Worm (Caenorhabditis elegans) whole organism, early embryonic: ENCODE data around the gene F44E5.2.

Experiments
- B0310.2 ChIP-seq: sonication (generic microtip); optimal IDR thresholded peaks from 2 replicates; lab custom pipeline; 2016; ENCODE audit warnings: mild to moderate bottlenecking, missing genetic modification characterization, missing compliant biosample characterization
- F13C5.2 ChIP-seq: sonication (generic microtip); optimal IDR thresholded peaks from 2 replicates; lab custom pipeline; 2017; ENCODE audit warnings: mild to moderate bottlenecking, missing genetic modification characterization, inconsistent platforms, missing compliant biosample characterization
- aly-1 ChIP-seq: sonication (generic microtip); optimal IDR thresholded peaks from 2 replicates; lab custom pipeline; 2016; ENCODE audit warnings: missing genetic modification characterization, missing compliant biosample characterization
- ama-1 ChIP-seq: fragments of 150-350 bp; optimal IDR thresholded peaks from 2 replicates; lab custom pipeline; 2014
- ceh-13 ChIP-seq: fragments of 200-800 bp; sonication (Bioruptor generic); optimal IDR thresholded peaks from 2 replicates; lab custom pipeline; 2018; ENCODE audit warnings: mild to moderate bottlenecking, missing genetic modification characterization, missing compliant biosample characterization
- ceh-36 ChIP-seq: sonication (generic microtip); optimal IDR thresholded peaks from 2 replicates; lab custom pipeline; 2016; ENCODE audit warnings: missing genetic modification characterization, inconsistent platforms, missing compliant biosample characterization
- ets-7 ChIP-seq: sonication (generic microtip); optimal IDR thresholded peaks from 2 replicates; lab custom pipeline; 2016; ENCODE audit warnings: missing genotype, missing genetic modification characterization, missing compliant biosample characterization
- flt-1 ChIP-seq: fragments of 200-800 bp; sonication (Bioruptor generic); IDR thresholded peaks from 2 replicates; pipeline ENCODE4 v1.3.6; 2022; ENCODE audit warnings: missing genetic modification characterization, missing compliant biosample characterization
- hmbx-1 ChIP-seq: sonication (generic microtip); optimal IDR thresholded peaks from 2 replicates; lab custom pipeline; 2016; ENCODE audit warnings: mild to moderate bottlenecking, missing genetic modification characterization, missing compliant biosample characterization
- hmg-4 ChIP-seq: fragments of 200-800 bp; sonication (Bioruptor generic); optimal IDR thresholded peaks from 2 replicates; lab custom pipeline; 2018; ENCODE audit warnings: mild to moderate bottlenecking, missing genetic modification characterization, missing compliant biosample characterization
- hnd-1 ChIP-seq: sonication (generic microtip); optimal IDR thresholded peaks from 2 replicates; lab custom pipeline; 2016; ENCODE audit warnings: missing genetic modification characterization, missing compliant biosample characterization
- pes-1 ChIP-seq: fragments of 200-800 bp; sonication (Bioruptor generic); IDR thresholded peaks from 2 replicates; pipeline ENCODE4 v1.3.6; 2022; ENCODE audit warnings: missing genetic modification reagents, missing genetic modification characterization, missing compliant biosample characterization
- scrt-1 ChIP-seq: fragments of 200-800 bp; sonication (Bioruptor generic); IDR thresholded peaks from 2 replicates; pipeline ENCODE4 v1.3.6; 2022; ENCODE audit warnings: missing genetic modification characterization, missing compliant biosample characterization
- sea-1 ChIP-seq: fragments of 200-800 bp; sonication (Bioruptor generic); conservative IDR thresholded peaks from 2 replicates; pipeline ENCODE4 v1.3.6; 2022; ENCODE audit warnings: missing genetic modification characterization, missing compliant biosample characterization
- tbx-11 ChIP-seq: fragments of 200-800 bp; sonication (Bioruptor generic); IDR thresholded peaks from 2 replicates; pipeline ENCODE4 v1.3.6; 2022; ENCODE audit warnings: missing genetic modification characterization, missing compliant biosample characterization
- tbx-37 ChIP-seq: fragments of 200-800 bp; sonication (Bioruptor generic); conservative IDR thresholded peaks from 2 replicates; pipeline ENCODE4 v1.3.6; 2022; ENCODE audit warnings: missing genetic modification reagents, missing genetic modification characterization, missing compliant biosample characterization
- tra-4 ChIP-seq: sonication (generic microtip); optimal IDR thresholded peaks from 2 replicates; lab custom pipeline; 2017; ENCODE audit warnings: missing genetic modification characterization, missing compliant biosample characterization

The F44E5.2 gene

ce11 chrII:11765506-11766152 is 943 bp upstream of the F44E5.2 start:
- no peak for TF ChIP-seq B0310.2 (tag; lab: Kevin White, UChicago)

ce11 chrII:11772364-11772763 is 5.8 kb downstream of the F44E5.2 start, which contains the start of gene F44E5.15:
F44E5.15 (plus strand) TSS chrII:11772664.
- no peak for TF ChIP-seq tbx-37 (GFP tag; lab: Robert Waterston, UW)
- TF ChIP-seq tra-4: no peak
- TF ChIP-seq hmbx-1 (tag; lab: Kevin White, UChicago): no peak
- TF ChIP-seq F13C5.2 (tag; lab: Kevin White, UChicago): no peak
- no peak for TF ChIP-seq pes-1 (GFP tag; lab: Robert Waterston, UW)
- no peak for TF ChIP-seq tbx-11 (GFP tag; lab: Robert Waterston, UW)

- TF ChIP-seq hmg-4 (GFP tag; lab: Kevin White, UChicago) (peak; percentile 5), hmbx-1 (tag; lab: Kevin White, UChicago) (no peak)
These were observed 7.6 kb downstream of the F44E5.2 start, which contains the start of gene F44E5.1 for ce11 chrII:11774218-11774617. F44E5.1 (minus strand) TSS chrII:11774559.

ce11 chrII:11777893-11778480 is 11.4 kb downstream of the F44E5.2 start, which contains the start of the genes patr-1 and dna-2:
patr-1 (minus strand) TSS chrII:11777943.
dna-2 (plus strand) TSS chrII:11778430.
- TF ChIP-seq F13C5.2 (tag; lab: Kevin White, UChicago) (peak; percentile 17), hmbx-1 (tag; lab: Kevin White, UChicago) (no peak), hmg-4 (GFP tag; lab: Kevin White, UChicago) (peak; percentile 20), pes-1 (GFP tag; lab: Robert Waterston, UW) (no peak), ets-7 (no peak)

ce11 chrII:11782493-11782892 is 15.9 kb downstream of the F44E5.2 start, which contains the start of gene F43G6.16:
F43G6.16 (minus strand) TSS chrII:11782633.
- no peak for TF ChIP-seq ceh-36 (tag; lab: Kevin White, UChicago)
- no peak for TF ChIP-seq ets-7
- TF ChIP-seq tra-4: no peak
- TF ChIP-seq B0310.2 (tag; lab: Kevin White, UChicago): no peak
- TF ChIP-seq hmbx-1 (tag; lab: Kevin White, UChicago): no peak
- TF ChIP-seq hnd-1 (tag; lab: Kevin White, UChicago): no peak
- TF ChIP-seq ceh-13 (GFP tag; lab: Kevin White, UChicago): no peak
- no peak for TF ChIP-seq ama-1 (lab: Kevin White, UChicago)
- TF ChIP-seq scrt-1: no peak

ce11 chrII:11788025-11788424 is 21.5 kb downstream of the F44E5.2 start:
- TF ChIP-seq tbx-37 (GFP tag; lab: Robert Waterston, UW) (no peak), tra-4 (no peak), ceh-36 (tag; lab: Kevin White, UChicago) (no peak), hnd-1 (tag; lab: Kevin White, UChicago) (no peak), pes-1 (GFP tag; lab: Robert Waterston, UW) (no peak), flt-1 (GFP tag; lab: Robert Waterston, UW) (no peak), B0310.2 (tag; lab: Kevin White, UChicago) (no peak), ets-7 (no peak), hmbx-1 (tag; lab: Kevin White, UChicago) (no peak), ceh-13 (GFP tag; lab: Kevin White, UChicago) (no peak), ama-1 (lab: Kevin White, UChicago) (no peak), tbx-11 (GFP tag; lab: Robert Waterston, UW) (no peak), aly-1 (tag; lab: Kevin White, UChicago) (no peak)

- TF ChIP-seq tbx-37 (GFP tag; lab: Robert Waterston, UW) (no peak), tra-4 (no peak), tbx-11 (GFP tag; lab: Robert Waterston, UW) (no peak), sea-1 (GFP tag; lab: Robert Waterston, UW) (no peak), hmg-4 (GFP tag; lab: Kevin White, UChicago) (no peak), ceh-13 (GFP tag; lab: Kevin White, UChicago) (no peak), hnd-1 (tag; lab: Kevin White, UChicago) (no peak), ama-1 (lab: Kevin White, UChicago) (no peak), pes-1 (GFP tag; lab: Robert Waterston, UW) (no peak), B0310.2 (tag; lab: Kevin White, UChicago) (no peak), F13C5.2 (tag; lab: Kevin White, UChicago) (no peak), ceh-36 (tag; lab: Kevin White, UChicago) (no peak), hmbx-1 (tag; lab: Kevin White, UChicago) (no peak), aly-1 (tag; lab: Kevin White, UChicago) (no peak), flt-1 (GFP tag; lab: Robert Waterston, UW) (no peak)
These were observed 23.9 kb downstream of the F44E5.2 start, which contains the start of gene F43G6.4 for ce11 chrII:11790458-11790857. F43G6.4 (plus strand) TSS chrII:11790758.

- TF ChIP-seq flt-1 (GFP tag; lab: Robert Waterston, UW) (no peak), hmbx-1 (tag; lab: Kevin White, UChicago) (no peak)
These were observed 27.8 kb downstream of the F44E5.2 start for ce11 chrII:11794392-11794791.
